Worm (Caenorhabditis elegans) whole organism, L1 larva: Measurements from ENCODE around the gene B0334.5.

Experiments used
- C04F5.9 ChIP-seq: sonication (generic microtip); optimal IDR thresholded peaks from 2 replicates; lab custom pipeline; 2016; ENCODE audit warnings: missing genetic modification characterization, missing compliant biosample characterization
- C16A3.4 ChIP-seq: fragments of 150-350 bp; optimal IDR thresholded peaks from 2 replicates; lab custom pipeline; 2014; ENCODE audit warnings: missing biosample characterization, missing genetic modification characterization
- F16B12.6 ChIP-seq: fragments of 150-350 bp; optimal IDR thresholded peaks from 2 replicates; lab custom pipeline; 2014; ENCODE audit warnings: missing biosample characterization, missing genetic modification characterization
- Y116A8C.19 ChIP-seq: sonication (generic microtip); optimal IDR thresholded peaks from 2 replicates; lab custom pipeline; 2016; ENCODE audit warnings: missing compliant biosample characterization, missing genetic modification characterization, borderline replicate concordance
- aha-1 ChIP-seq: fragments of 150-350 bp; optimal IDR thresholded peaks from 2 replicates; lab custom pipeline; 2014; ENCODE audit warnings: missing biosample characterization, missing genetic modification characterization
- alr-1 ChIP-seq: fragments of 200-800 bp; sonication (Bioruptor generic); optimal IDR thresholded peaks from 2 replicates; lab custom pipeline; 2018; ENCODE audit warnings: borderline replicate concordance, mild to moderate bottlenecking, missing genetic modification characterization, missing compliant biosample characterization
- ama-1 ChIP-seq: fragments of 150-350 bp; optimal IDR thresholded peaks from 2 replicates; lab custom pipeline; 2014
- blmp-1 ChIP-seq: fragments of 150-350 bp; optimal IDR thresholded peaks from 2 replicates; lab custom pipeline; 2014; ENCODE audit warnings: missing biosample characterization, missing genetic modification characterization
- ceh-8 ChIP-seq: fragments of 200-800 bp; sonication (Bioruptor generic); optimal IDR thresholded peaks from 2 replicates; lab custom pipeline; 2018; ENCODE audit warnings: mild to moderate bottlenecking, missing genetic modification characterization, moderate library complexity, missing compliant biosample characterization
- ceh-82 ChIP-seq, 3 experiments: fragments of 150-350 bp in 1 of 3; sonication (generic microtip) in 2 of 3; optimal IDR thresholded peaks; 2 replicates each; lab custom pipeline; 2014 to 2017; ENCODE audit warnings: missing biosample characterization in 3 of 3, missing genetic modification characterization in 3 of 3
- ceh-90 ChIP-seq: sonication (generic microtip); optimal IDR thresholded peaks from 2 replicates; lab custom pipeline; 2016; ENCODE audit warnings: missing genetic modification characterization, missing compliant biosample characterization
- ces-1 ChIP-seq: fragments of 150-350 bp; optimal IDR thresholded peaks from 2 replicates; lab custom pipeline; 2014; ENCODE audit warnings: missing biosample characterization, missing genetic modification reagents, missing genetic modification characterization
- dsc-1 ChIP-seq: sonication (generic microtip); optimal IDR thresholded peaks from 2 replicates; lab custom pipeline; 2016; ENCODE audit warnings: mild to moderate bottlenecking, missing genetic modification characterization, missing compliant biosample characterization
- efl-1 ChIP-seq, 4 experiments: fragments of 150-350 bp; optimal IDR thresholded peaks in 3 of 4; peaks in 1 of 4; 1 replicate in 1 of 4; 2 replicates in 3 of 4; lab custom pipeline; 2014; ENCODE audit warnings: missing biosample characterization in 2 of 4, missing genetic modification characterization in 2 of 4, missing genetic modification reagents in 2 of 4
- efl-3 ChIP-seq: fragments of 200-800 bp; sonication (Bioruptor generic); optimal IDR thresholded peaks from 2 replicates; lab custom pipeline; 2018; ENCODE audit warnings: mild to moderate bottlenecking, missing genetic modification characterization, missing compliant biosample characterization
- egl-13 ChIP-seq: sonication (generic microtip); optimal IDR thresholded peaks from 2 replicates; lab custom pipeline; 2016; ENCODE audit warnings: missing genotype, missing genetic modification reagents, missing genetic modification characterization, missing compliant biosample characterization
- elt-2 ChIP-seq: sonication (generic microtip); optimal IDR thresholded peaks from 2 replicates; lab custom pipeline; 2016; ENCODE audit warnings: missing genetic modification characterization, mild to moderate bottlenecking, inconsistent platforms, missing compliant biosample characterization, missing genetic modification reagents
- ets-5 ChIP-seq: fragments of 200-800 bp; sonication (Bioruptor generic); IDR thresholded peaks from 2 replicates; pipeline ENCODE4 v1.3.6; 2022; ENCODE audit warnings: missing genetic modification characterization, missing compliant biosample characterization
- fkh-4 ChIP-seq: sonication (generic microtip); optimal IDR thresholded peaks from 2 replicates; lab custom pipeline; 2016; ENCODE audit warnings: missing compliant biosample characterization, missing genetic modification characterization, borderline replicate concordance
- fkh-8 ChIP-seq: sonication (generic microtip); optimal IDR thresholded peaks from 2 replicates; lab custom pipeline; 2016; ENCODE audit warnings: mild to moderate bottlenecking, missing genetic modification characterization, missing compliant biosample characterization
- fos-1 ChIP-seq: fragments of 150-350 bp; optimal IDR thresholded peaks from 2 replicates; lab custom pipeline; 2014; ENCODE audit warnings: missing biosample characterization, missing genetic modification characterization
- hlh-4 ChIP-seq: sonication (generic microtip); optimal IDR thresholded peaks from 2 replicates; lab custom pipeline; 2016; ENCODE audit warnings: mild to moderate bottlenecking, missing genetic modification characterization, missing compliant biosample characterization
- hpl-2 ChIP-seq: fragments of 150-350 bp; optimal IDR thresholded peaks from 2 replicates; lab custom pipeline; 2014; ENCODE audit warnings: missing biosample characterization, missing genetic modification reagents, missing genetic modification characterization
- jun-1 ChIP-seq: fragments of 150-350 bp; optimal IDR thresholded peaks from 2 replicates; lab custom pipeline; 2014; ENCODE audit warnings: missing biosample characterization, missing genetic modification reagents, missing genetic modification characterization
- lin-39 ChIP-seq: fragments of 150-350 bp; optimal IDR thresholded peaks from 2 replicates; lab custom pipeline; 2014; ENCODE audit warnings: missing biosample characterization, missing genetic modification reagents, missing genetic modification characterization
- lir-3 ChIP-seq: sonication (generic microtip); optimal IDR thresholded peaks from 2 replicates; lab custom pipeline; 2016; ENCODE audit warnings: mild to moderate bottlenecking, missing genetic modification characterization, moderate library complexity, missing compliant biosample characterization; ENCODE audit not compliant: poor library complexity
- lsy-2 ChIP-seq, 2 experiments: fragments of 150-350 bp; optimal IDR thresholded peaks; 2 replicates each; lab custom pipeline; 2014; ENCODE audit warnings: missing biosample characterization in 2 of 2, missing genetic modification characterization in 2 of 2
- nhr-11 ChIP-seq: fragments of 150-350 bp; optimal IDR thresholded peaks from 2 replicates; lab custom pipeline; 2014; ENCODE audit warnings: missing biosample characterization, missing genetic modification characterization
- nhr-19 ChIP-seq: fragments of 200-800 bp; sonication (Bioruptor generic); conservative IDR thresholded peaks from 2 replicates; pipeline ENCODE4 v1.3.6; 2022; ENCODE audit warnings: missing genetic modification characterization, missing compliant biosample characterization
- nhr-237 ChIP-seq: fragments of 150-350 bp; optimal IDR thresholded peaks from 2 replicates; lab custom pipeline; 2014; ENCODE audit warnings: missing biosample characterization, missing genetic modification characterization
- nhr-28 ChIP-seq: fragments of 150-350 bp; optimal IDR thresholded peaks from 2 replicates; lab custom pipeline; 2014; ENCODE audit warnings: missing biosample characterization, missing genetic modification characterization
- pag-3 ChIP-seq: sonication (generic microtip); optimal IDR thresholded peaks from 2 replicates; lab custom pipeline; 2017; ENCODE audit warnings: missing genetic modification characterization, mild to moderate bottlenecking, missing compliant biosample characterization, antibody characterized with exemption, borderline replicate concordance; ENCODE audit not compliant: insufficient read depth
- pax-3 ChIP-seq: fragments of 200-800 bp; sonication (Bioruptor generic); optimal IDR thresholded peaks from 2 replicates; lab custom pipeline; 2018; ENCODE audit warnings: mild to moderate bottlenecking, missing genetic modification characterization, moderate library complexity, missing compliant biosample characterization
- pqm-1 ChIP-seq: sonication (generic microtip); optimal IDR thresholded peaks from 3 replicates; lab custom pipeline; 2017; ENCODE audit warnings: missing biosample characterization, missing genetic modification characterization
- rnt-1 ChIP-seq: sonication (generic microtip); optimal IDR thresholded peaks from 2 replicates; lab custom pipeline; 2016; ENCODE audit warnings: mild to moderate bottlenecking, missing genetic modification characterization, moderate library complexity, missing compliant biosample characterization
- snu-23 ChIP-seq: sonication (generic microtip); optimal IDR thresholded peaks from 2 replicates; lab custom pipeline; 2016; ENCODE audit warnings: missing genetic modification characterization, missing compliant biosample characterization
- sox-4 ChIP-seq: sonication (generic microtip); optimal IDR thresholded peaks from 2 replicates; lab custom pipeline; 2016; ENCODE audit warnings: missing genetic modification characterization, missing compliant biosample characterization
- sup-37 ChIP-seq: fragments of 200-800 bp; sonication (Bioruptor generic); optimal IDR thresholded peaks from 2 replicates; lab custom pipeline; 2018; ENCODE audit warnings: mild to moderate bottlenecking, missing genetic modification characterization, missing compliant biosample characterization
- swsn-7 ChIP-seq: sonication (generic microtip); optimal IDR thresholded peaks from 2 replicates; lab custom pipeline; 2016; ENCODE audit warnings: missing genetic modification characterization, missing compliant biosample characterization
- tbx-2 ChIP-seq: sonication (generic microtip); optimal IDR thresholded peaks from 2 replicates; lab custom pipeline; 2016; ENCODE audit warnings: missing genetic modification characterization, missing compliant biosample characterization
- tlp-1 ChIP-seq: fragments of 150-350 bp; optimal IDR thresholded peaks from 2 replicates; lab custom pipeline; 2014; ENCODE audit warnings: missing biosample characterization, missing genetic modification characterization
- unc-130 ChIP-seq: fragments of 150-350 bp; optimal IDR thresholded peaks from 2 replicates; lab custom pipeline; 2017; ENCODE audit warnings: missing biosample characterization, missing genetic modification characterization, inconsistent platforms
- unc-30 ChIP-seq: sonication (generic microtip); optimal IDR thresholded peaks from 2 replicates; lab custom pipeline; 2017; ENCODE audit warnings: missing biosample characterization, missing genetic modification characterization
- vab-15 ChIP-seq: sonication (generic microtip); optimal IDR thresholded peaks from 2 replicates; lab custom pipeline; 2017; ENCODE audit warnings: missing genotype, mild to moderate bottlenecking, missing genetic modification characterization, missing compliant biosample characterization
- xbp-1 ChIP-seq: sonication (generic microtip); optimal IDR thresholded peaks from 2 replicates; lab custom pipeline; 2016; ENCODE audit warnings: missing genetic modification characterization, missing compliant biosample characterization
- ztf-11 ChIP-seq, 2 experiments: sonication (generic microtip); optimal IDR thresholded peaks; 2 replicates each; lab custom pipeline; 2016 to 2017; ENCODE audit warnings: missing genetic modification characterization in 2 of 2, missing biosample characterization in 1 of 2, missing compliant biosample characterization in 1 of 2

Gene B0334.5

ce11 chrII:11545299-11545951 is 48.0 kb downstream of the B0334.5 start, which contains the start of gene dnj-13 (continued):
- peak; percentile 98 for TF ChIP-seq egl-13 (tag; lab: Kevin White, UChicago)
- no peak for TF ChIP-seq pqm-1 (tag; lab: Kevin White, UChicago)
- TF ChIP-seq tbx-2 (tag; lab: Kevin White, UChicago): peak; percentile 95
- TF ChIP-seq aha-1 (tag; lab: Kevin White, UChicago): peak; percentile 80

- no peak for TF ChIP-seq ets-5
These were observed 48.5 kb downstream of the B0334.5 start for ce11 chrII:11545952-11546325.

ce11 chrII:11547254-11547687 is 49.8 kb downstream of the B0334.5 start, which contains the start of gene F54D5.7:
TSS of gene F54D5.7 (plus strand) at chrII:11547517.
- TF ChIP-seq efl-3 (GFP tag; lab: Kevin White, UChicago) (no peak), lir-3 (tag; lab: Kevin White, UChicago) (peak; percentile 22), ets-5 (no peak), lin-39 (tag; lab: Kevin White, UChicago) (no peak), ztf-11 (tag; optimal IDR thresholded peaks at IDR 0.05; lab: Kevin White, UChicago) (peak in 1 of 2 experiments; percentile 37), nhr-28 (no peak), fos-1 (tag; lab: Kevin White, UChicago) (no peak), ceh-90 (no peak), blmp-1 (peak; percentile 82), ceh-82 (tag; optimal IDR thresholded peaks at IDR 0.05; lab: Kevin White, UChicago) (no peak), aha-1 (tag; lab: Kevin White, UChicago) (no peak), snu-23 (GFP tag; lab: Kevin White, UChicago) (peak; percentile 77), unc-130 (tag; lab: Kevin White, UChicago) (peak; percentile 11), fkh-4 (tag; lab: Kevin White, UChicago) (no peak), rnt-1 (tag; lab: Kevin White, UChicago) (peak; percentile 34), ceh-8 (GFP tag; lab: Kevin White, UChicago) (no peak), tlp-1 (tag; lab: Kevin White, UChicago) (no peak), egl-13 (tag; lab: Kevin White, UChicago) (no peak), ama-1 (peak; percentile 99), elt-2 (tag; lab: Kevin White, UChicago) (peak; percentile 52), pax-3 (tag; lab: Kevin White, UChicago) (no peak), Y116A8C.19 (no peak), dsc-1 (tag; lab: Kevin White, UChicago) (peak; percentile 37), hpl-2 (GFP tag; lab: Kevin White, UChicago) (no peak), C04F5.9 (tag; lab: Kevin White, UChicago) (no peak), sup-37 (no peak), pag-3 (tag; lab: Kevin White, UChicago) (peak; percentile 32), C16A3.4 (tag; lab: Kevin White, UChicago) (peak; percentile 23), jun-1 (tag; lab: Kevin White, UChicago) (no peak), fkh-8 (tag; lab: Kevin White, UChicago) (no peak), efl-1 (optimal IDR thresholded peaks at IDR 0.05; lab: Kevin White, UChicago) (peak; percentile 8 to 14), efl-1 (GFP tag; optimal IDR thresholded peaks at IDR 0.05 in 1 of 2; lab: Kevin White, UChicago) (peak in 1 of 2 experiments; percentile 89), lsy-2 (tag; optimal IDR thresholded peaks at IDR 0.05; lab: Kevin White, UChicago) (peak; percentile 17 to 69), tbx-2 (tag; lab: Kevin White, UChicago) (peak; percentile 11), sox-4 (no peak), nhr-19 (GFP tag; lab: Robert Waterston, UW) (peak; percentile 65), pqm-1 (tag; lab: Kevin White, UChicago) (no peak), nhr-237 (tag; lab: Kevin White, UChicago) (no peak), unc-30 (tag; lab: Kevin White, UChicago) (no peak), xbp-1 (tag; lab: Kevin White, UChicago) (peak; percentile 49), swsn-7 (tag; lab: Kevin White, UChicago) (peak; percentile 67), nhr-11 (tag; lab: Kevin White, UChicago) (no peak), alr-1 (tag; lab: Kevin White, UChicago) (no peak), ces-1 (GFP tag; lab: Kevin White, UChicago) (no peak), hlh-4 (no peak), F16B12.6 (tag; lab: Kevin White, UChicago) (no peak), vab-15 (no peak)
